Fruit fly (Drosophila melanogaster): ENCODE results near the gene Vml.
A peak's percentile ranks its signal among the peaks of the same experiment; 100 is the strongest.

Gene Vml

dm6 chrX:2296230-2297044 lies 20.8 kb downstream of the Vml start (continued):
- TF ChIP-seq salr (GFP tag; optimal IDR thresholded peaks at IDR 0.05) (peak; percentile 78 to 93), Blimp-1 (GFP tag; optimal IDR thresholded peaks at IDR 0.05) (peak; percentile 96), CG16779 (tag; optimal IDR thresholded peaks at IDR 0.05) (peak; percentile 93), CG10631 (GFP tag; optimal IDR thresholded peaks at IDR 0.05) (peak; percentile 92), CG6792 (GFP tag; optimal IDR thresholded peaks at IDR 0.05) (peak; percentile 96), fkh (GFP tag; optimal IDR thresholded peaks at IDR 0.05) (peak; percentile 74), CG6163 (GFP tag; IDR thresholded peaks at IDR 0.05) (0 out of 3 replicates have a peak, but pooled peaks have one; percentile 21), CG6276 (GFP tag; optimal IDR thresholded peaks at IDR 0.05) (peak; percentile 93), Lpt (GFP tag; optimal IDR thresholded peaks at IDR 0.05) (peak; percentile 90), vri (GFP tag; optimal IDR thresholded peaks at IDR 0.05) (peak; percentile 86), pdm3 (GFP tag; optimal IDR thresholded peaks at IDR 0.05) (peak; percentile 95), CG11902 (GFP tag; optimal IDR thresholded peaks at IDR 0.05) (peak; percentile 87), acj6 (GFP tag; optimal IDR thresholded peaks at IDR 0.05) (peak; percentile 93), dsx (GFP tag; optimal IDR thresholded peaks at IDR 0.05; ENCODE audit: poor library complexity, severe bottlenecking) (peak; percentile 78), ss (GFP tag; optimal IDR thresholded peaks at IDR 0.05) (peak; percentile 89 to 94), esn (GFP tag; optimal IDR thresholded peaks at IDR 0.05) (peak; percentile 96), cyc (GFP tag; optimal IDR thresholded peaks at IDR 0.05) (peak; percentile 93), CG32006 (GFP tag; optimal IDR thresholded peaks at IDR 0.05) (peak; percentile 97)

- TF ChIP-seq CG11902 (GFP tag; optimal IDR thresholded peaks at IDR 0.05) (peak; percentile 91), CG10631 (GFP tag; optimal IDR thresholded peaks at IDR 0.05) (peak; percentile 96), Sox14 (GFP tag; optimal IDR thresholded peaks at IDR 0.05) (peak; percentile 98), Ets21C (GFP tag; optimal IDR thresholded peaks at IDR 0.05) (peak; percentile 88), topi (GFP tag; optimal IDR thresholded peaks at IDR 0.05) (peak; percentile 93), CG6792 (GFP tag; optimal IDR thresholded peaks at IDR 0.05) (peak; percentile 95), ss (GFP tag; optimal IDR thresholded peaks at IDR 0.05) (peak; percentile 70 to 92), vri (GFP tag; optimal IDR thresholded peaks at IDR 0.05) (peak; percentile 85), CG9139 (GFP tag; optimal IDR thresholded peaks at IDR 0.05) (peak; percentile 76), dsx (GFP tag; optimal IDR thresholded peaks at IDR 0.05; ENCODE audit: poor library complexity, severe bottlenecking) (peak; percentile 86), Smox (GFP tag; optimal IDR thresholded peaks at IDR 0.05) (peak; percentile 88), fkh (GFP tag; optimal IDR thresholded peaks at IDR 0.05) (peak; percentile 86), Sox15 (GFP tag; optimal IDR thresholded peaks at IDR 0.05) (peak; percentile 91), CG1621 (tag; optimal IDR thresholded peaks at IDR 0.05) (peak; percentile 91), CG4318 (GFP tag; optimal IDR thresholded peaks at IDR 0.05) (peak; percentile 96), OdsH (GFP tag; optimal IDR thresholded peaks at IDR 0.05) (peak; percentile 96), CG11294 (GFP tag; IDR thresholded peaks at IDR 0.05) (peak; percentile 93), CG32006 (GFP tag; optimal IDR thresholded peaks at IDR 0.05) (peak; percentile 98), CG10669 (GFP tag; optimal IDR thresholded peaks at IDR 0.05) (peak; percentile 93), Blimp-1 (GFP tag; optimal IDR thresholded peaks at IDR 0.05) (peak; percentile 46), pdm3 (GFP tag; optimal IDR thresholded peaks at IDR 0.05) (peak; percentile 98), CG6163 (GFP tag; IDR thresholded peaks at IDR 0.05) (peak; percentile 97), CG8119 (GFP tag; IDR thresholded peaks at IDR 0.05) (peak; percentile 96), CG8632 (GFP tag; optimal IDR thresholded peaks at IDR 0.05) (peak; percentile 88), Eip93F (GFP tag; optimal IDR thresholded peaks at IDR 0.05) (peak; percentile 54), fd85E (GFP tag; optimal IDR thresholded peaks at IDR 0.05) (peak; percentile 72), Hr4 (GFP tag; optimal IDR thresholded peaks at IDR 0.05) (peak; percentile 99), Met (GFP tag; optimal IDR thresholded peaks at IDR 0.05) (peak; percentile 92), CG16779 (tag; optimal IDR thresholded peaks at IDR 0.05) (peak; percentile 90), achi (GFP tag; optimal IDR thresholded peaks at IDR 0.05) (peak; percentile 93), CG31627 (GFP tag; optimal IDR thresholded peaks at IDR 0.05) (peak; percentile 93), CG11762 (GFP tag; optimal IDR thresholded peaks at IDR 0.05; ENCODE audit: insufficient read depth) (peak; percentile 75), spab (GFP tag; optimal IDR thresholded peaks at IDR 0.05) (peak; percentile 85), CG6276 (GFP tag; optimal IDR thresholded peaks at IDR 0.05) (peak; percentile 94), salr (GFP tag; optimal IDR thresholded peaks at IDR 0.05) (peak; percentile 88 to 93), CG34406 (GFP tag; optimal IDR thresholded peaks at IDR 0.05) (peak; percentile 87), acj6 (GFP tag; optimal IDR thresholded peaks at IDR 0.05) (peak; percentile 95), CG6808 (GFP tag; optimal IDR thresholded peaks at IDR 0.05) (peak; percentile 82), fd59A (GFP tag; optimal IDR thresholded peaks at IDR 0.05) (peak; percentile 88), Lpt (GFP tag; optimal IDR thresholded peaks at IDR 0.05) (peak; percentile 95)
Observed at dm6 chrX:2297428-2298200, 22.0 kb downstream of the Vml start.

All from whole organism, prepupa.